Fruit fly (Drosophila melanogaster) whole organism, embryonic: ENCODE data around the gene CG43229.

Experiments
- B-H1 ChIP-seq: fragments of 200-800 bp; sonication (Bioruptor generic); IDR thresholded peaks from 3 replicates; pipeline ENCODE4 v1.3.6; 2022; ENCODE audit warnings: missing biosample characterization, missing genetic modification characterization
- CG10274 ChIP-seq: fragments of 200-800 bp; sonication (Bioruptor generic); optimal IDR thresholded peaks from 3 replicates; lab custom pipeline; 2017; ENCODE audit warnings: missing biosample characterization, mild to moderate bottlenecking, missing genetic modification characterization
- CG10979 ChIP-seq: fragments of 200-800 bp; sonication (Bioruptor generic); optimal IDR thresholded peaks from 2 replicates; lab custom pipeline; 2018; ENCODE audit warnings: missing biosample characterization, mild to moderate bottlenecking, missing genetic modification characterization, moderate library complexity
- CG11085 ChIP-seq: fragments of 200-800 bp; sonication (Bioruptor generic); IDR thresholded peaks from 2 replicates; pipeline ENCODE4 v1.3.6; 2022; ENCODE audit warnings: missing biosample characterization, missing genetic modification characterization
- CG11723 ChIP-seq: fragments of 200-800 bp; sonication (Bioruptor generic); optimal IDR thresholded peaks from 2 replicates; lab custom pipeline; 2017; ENCODE audit warnings: missing biosample characterization, mild to moderate bottlenecking, missing genetic modification characterization
- CG13287 ChIP-seq: fragments of 200-800 bp; sonication (Bioruptor generic); IDR thresholded peaks from 2 replicates; pipeline ENCODE4 v1.3.6; 2022; ENCODE audit warnings: missing biosample characterization, missing genetic modification characterization; ENCODE audit not compliant: partially characterized antibody
- CG15269 ChIP-seq: fragments of 200-800 bp; sonication (Bioruptor generic); optimal IDR thresholded peaks from 2 replicates; lab custom pipeline; 2018; ENCODE audit warnings: missing biosample characterization, mild to moderate bottlenecking, missing genetic modification characterization, moderate library complexity
- CG1602 ChIP-seq: fragments of 200-800 bp; sonication (Bioruptor generic); optimal IDR thresholded peaks from 3 replicates; lab custom pipeline; 2016; ENCODE audit warnings: missing biosample characterization, missing genetic modification characterization
- CG16863 ChIP-seq: fragments of 200-800 bp; sonication (Bioruptor generic); optimal IDR thresholded peaks from 3 replicates; lab custom pipeline; 2016; ENCODE audit warnings: missing biosample characterization, missing genetic modification characterization
- CG17361 ChIP-seq: fragments of 200-800 bp; sonication (Bioruptor generic); IDR thresholded peaks from 3 replicates; pipeline ENCODE4 v1.3.6; 2022; ENCODE audit warnings: missing biosample characterization, missing genetic modification characterization
- CG17612 ChIP-seq: fragments of 200-800 bp; sonication (Bioruptor generic); IDR thresholded peaks from 2 replicates; pipeline ENCODE4 v1.3.6; 2022; ENCODE audit warnings: missing biosample characterization, missing genetic modification characterization
- CG18262 ChIP-seq: fragments of 200-800 bp; optimal IDR thresholded peaks from 3 replicates; lab custom pipeline; 2019; ENCODE audit warnings: missing biosample characterization, mild to moderate bottlenecking, missing genetic modification characterization, moderate library complexity
- CG2889 ChIP-seq: fragments of 200-800 bp; sonication (Bioruptor generic); IDR thresholded peaks from 3 replicates; pipeline ENCODE4 v1.3.6; 2022; ENCODE audit warnings: missing biosample characterization, missing genetic modification characterization
- CG31441 ChIP-seq: fragments of 200-800 bp; sonication (Bioruptor generic); IDR thresholded peaks from 2 replicates; pipeline ENCODE4 v1.3.6; 2022; ENCODE audit warnings: missing biosample characterization, missing genetic modification characterization
- CG3407 ChIP-seq: fragments of 200-800 bp; sonication (Bioruptor generic); optimal IDR thresholded peaks from 2 replicates; lab custom pipeline; 2018; ENCODE audit warnings: missing biosample characterization, mild to moderate bottlenecking, missing genetic modification characterization
- CG34422 ChIP-seq: fragments of 200-800 bp; sonication (Bioruptor generic); IDR thresholded peaks from 3 replicates; pipeline ENCODE4 v1.3.6; 2022; ENCODE audit warnings: missing biosample characterization, missing genetic modification characterization
- CG4328 ChIP-seq: fragments of 200-800 bp; sonication (Bioruptor generic); optimal IDR thresholded peaks from 3 replicates; lab custom pipeline; 2017; ENCODE audit warnings: missing biosample characterization, missing genetic modification reagents, missing genetic modification characterization
- CG5245 ChIP-seq: fragments of 200-800 bp; sonication (Bioruptor generic); optimal IDR thresholded peaks from 3 replicates; lab custom pipeline; 2016; ENCODE audit warnings: missing biosample characterization, missing genetic modification characterization
- CG6689 ChIP-seq: fragments of 200-800 bp; sonication (Bioruptor generic); IDR thresholded peaks from 2 replicates; pipeline ENCODE4 v1.3.6; 2022; ENCODE audit warnings: missing biosample characterization, missing genetic modification characterization
- CG7745 ChIP-seq: fragments of 200-800 bp; sonication (Bioruptor generic); optimal IDR thresholded peaks from 2 replicates; lab custom pipeline; 2018; ENCODE audit warnings: missing biosample characterization, mild to moderate bottlenecking, missing genetic modification characterization, moderate library complexity
- CG8281 ChIP-seq: fragments of 200-800 bp; sonication (Bioruptor generic); optimal IDR thresholded peaks from 2 replicates; lab custom pipeline; 2018; ENCODE audit warnings: missing biosample characterization, mild to moderate bottlenecking, missing genetic modification characterization, moderate library complexity
- CG8478 ChIP-seq: fragments of >200 bp; optimal IDR thresholded peaks from 2 replicates; lab custom pipeline; 2018
- CG9609 ChIP-seq: fragments of 200-800 bp; sonication (Bioruptor generic); optimal IDR thresholded peaks from 3 replicates; lab custom pipeline; 2016; ENCODE audit warnings: missing biosample characterization, missing genetic modification characterization
- CG9817 ChIP-seq: fragments of 200-800 bp; sonication (Bioruptor generic); optimal IDR thresholded peaks from 2 replicates; lab custom pipeline; 2018; ENCODE audit warnings: missing biosample characterization, mild to moderate bottlenecking, missing genetic modification characterization, moderate library complexity
- Chrac-16 ChIP-seq: fragments of 200-800 bp; sonication (Bioruptor generic); optimal IDR thresholded peaks from 3 replicates; lab custom pipeline; 2016; ENCODE audit warnings: missing biosample characterization, missing genetic modification characterization
- CoRest ChIP-seq: fragments of 200-800 bp; sonication (Bioruptor generic); optimal IDR thresholded peaks from 3 replicates; lab custom pipeline; 2018; ENCODE audit warnings: missing biosample characterization, mild to moderate bottlenecking, missing genetic modification characterization, moderate library complexity
- Dref ChIP-seq: fragments of 200-800 bp; sonication (Bioruptor generic); IDR thresholded peaks from 2 replicates; pipeline ENCODE4 v1.3.6; 2022; ENCODE audit warnings: missing biosample characterization, missing genetic modification characterization
- HHEX ChIP-seq: fragments of 200-800 bp; sonication (Bioruptor generic); optimal IDR thresholded peaks from 3 replicates; lab custom pipeline; 2017; ENCODE audit warnings: missing biosample characterization, mild to moderate bottlenecking, missing genetic modification characterization, missing genetic modification reagents
- HLH3B ChIP-seq: fragments of 200-800 bp; sonication (Bioruptor generic); IDR thresholded peaks from 2 replicates; pipeline ENCODE4 v1.3.6; 2022; ENCODE audit warnings: missing biosample characterization, missing genetic modification characterization
- Hey ChIP-seq: fragments of 200-800 bp; sonication (Bioruptor generic); optimal IDR thresholded peaks from 3 replicates; lab custom pipeline; 2018; ENCODE audit warnings: missing biosample characterization, mild to moderate bottlenecking, missing genetic modification characterization
- Hr39 ChIP-seq: fragments of >200 bp; optimal IDR thresholded peaks from 2 replicates; lab custom pipeline; 2017
- Hsf ChIP-seq: fragments of 200-800 bp; sonication (Bioruptor generic); optimal IDR thresholded peaks from 3 replicates; lab custom pipeline; 2016; ENCODE audit warnings: missing biosample characterization, missing genetic modification characterization
- Max ChIP-seq: fragments of 200-800 bp; sonication (Bioruptor generic); optimal IDR thresholded peaks from 2 replicates; lab custom pipeline; 2016; ENCODE audit warnings: missing biosample characterization, mild to moderate bottlenecking, missing genetic modification characterization
- Optix ChIP-seq: fragments of 200-800 bp; sonication (Bioruptor generic); IDR thresholded peaks from 3 replicates; pipeline ENCODE4 v1.3.6; 2022; ENCODE audit warnings: missing biosample characterization, missing genetic modification characterization
- Rx ChIP-seq: fragments of 200-800 bp; sonication (Bioruptor generic); IDR thresholded peaks from 2 replicates; pipeline ENCODE4 v1.3.6; 2022; ENCODE audit warnings: missing biosample characterization, missing genetic modification characterization
- Side ChIP-seq: fragments of 200-800 bp; sonication (Bioruptor generic); optimal IDR thresholded peaks from 2 replicates; lab custom pipeline; 2016; ENCODE audit warnings: missing biosample characterization, missing genetic modification characterization
- Tbp ChIP-seq: fragments of >200 bp; optimal IDR thresholded peaks from 2 replicates; lab custom pipeline; 2018; ENCODE audit warnings: missing biosample characterization, missing genetic modification characterization
- Xrp1 ChIP-seq: fragments of 200-800 bp; sonication (Bioruptor generic); IDR thresholded peaks from 2 replicates; pipeline ENCODE4 v1.3.6; 2022; ENCODE audit warnings: missing biosample characterization, missing genetic modification characterization
- abd-A ChIP-seq: fragments of 200-800 bp; sonication (Bioruptor generic); optimal IDR thresholded peaks from 3 replicates; lab custom pipeline; 2019; ENCODE audit warnings: missing biosample characterization, mild to moderate bottlenecking, missing genetic modification characterization, moderate library complexity
- cato ChIP-seq: fragments of 200-800 bp; sonication (Bioruptor generic); optimal IDR thresholded peaks from 2 replicates; lab custom pipeline; 2016; ENCODE audit warnings: missing biosample characterization, missing genetic modification characterization, borderline replicate concordance
- h ChIP-seq: fragments of >200 bp; optimal IDR thresholded peaks from 2 replicates; lab custom pipeline; 2017
- her ChIP-seq: fragments of 200-800 bp; sonication (Bioruptor generic); optimal IDR thresholded peaks from 2 replicates; lab custom pipeline; 2016; ENCODE audit warnings: missing biosample characterization, missing genetic modification characterization
- jigr1 ChIP-seq: fragments of 200-800 bp; sonication (Bioruptor generic); IDR thresholded peaks from 3 replicates; pipeline ENCODE4 v1.3.6; 2022; ENCODE audit warnings: missing biosample characterization, missing genetic modification characterization
- nmo ChIP-seq: fragments of 200-800 bp; sonication (Bioruptor generic); optimal IDR thresholded peaks from 2 replicates; lab custom pipeline; 2018; ENCODE audit warnings: missing biosample characterization, mild to moderate bottlenecking, missing genetic modification characterization, moderate library complexity
- org-1 ChIP-seq: fragments of 200-800 bp; sonication (Bioruptor generic); optimal IDR thresholded peaks from 2 replicates; lab custom pipeline; 2017; ENCODE audit warnings: missing biosample characterization, missing genetic modification characterization
- peb ChIP-seq: fragments of 200-800 bp; sonication (Bioruptor generic); IDR thresholded peaks from 2 replicates; pipeline ENCODE4 v1.3.6; 2022; ENCODE audit warnings: missing biosample characterization, missing genetic modification characterization
- sna ChIP-seq: fragments of 200-800 bp; sonication (Bioruptor generic); IDR thresholded peaks from 2 replicates; pipeline ENCODE4 v1.3.6; 2022; ENCODE audit warnings: missing biosample characterization, missing genetic modification characterization; ENCODE audit not compliant: partially characterized antibody
- tgo ChIP-seq: fragments of 200-800 bp; sonication (Bioruptor generic); IDR thresholded peaks from 3 replicates; pipeline ENCODE4 v1.3.6; 2022; ENCODE audit warnings: missing biosample characterization, missing genetic modification characterization
- tna ChIP-seq: fragments of 200-800 bp; sonication (Bioruptor generic); IDR thresholded peaks from 2 replicates; pipeline ENCODE4 v1.3.6; 2022; ENCODE audit warnings: missing biosample characterization, missing genetic modification characterization; ENCODE audit not compliant: partially characterized antibody
- trem ChIP-seq: fragments of 200-800 bp; optimal IDR thresholded peaks from 3 replicates; lab custom pipeline; 2019; ENCODE audit warnings: missing biosample characterization, mild to moderate bottlenecking, missing genetic modification characterization, moderate library complexity
- yki ChIP-seq: fragments of >200 bp; optimal IDR thresholded peaks from 3 replicates; lab custom pipeline; 2018
- zf30C ChIP-seq: fragments of 200-800 bp; sonication (Bioruptor generic); optimal IDR thresholded peaks from 3 replicates; lab custom pipeline; 2018; ENCODE audit warnings: missing biosample characterization, mild to moderate bottlenecking, missing genetic modification characterization
- zfh2 ChIP-seq: fragments of 200-800 bp; sonication (Bioruptor generic); optimal IDR thresholded peaks from 2 replicates; lab custom pipeline; 2016; ENCODE audit warnings: missing biosample characterization, missing genetic modification characterization

The CG43229 gene

dm6 chrX:18092810-18093222 lies 45.5 kb upstream of the CG43229 start, which contains the start of gene RhoGAP16F (continued):
- peak; percentile 56 for TF ChIP-seq org-1 (GFP tag; lab: Kevin White, UChicago)
- no peak for TF ChIP-seq Hey (tag; lab: Kevin White, UChicago)
- TF ChIP-seq CG18262 (tag; lab: Kevin White, UChicago), result peak; percentile 84
- TF ChIP-seq CG3407 (GFP tag; lab: Kevin White, UChicago), result peak; percentile 67
- peak; percentile 85 for TF ChIP-seq tgo (GFP tag; lab: Robert Waterston, UW)
- TF ChIP-seq CG10274, result peak; percentile 64
- peak; percentile 90 for TF ChIP-seq Chrac-16 (GFP tag; lab: Kevin White, UChicago)
- peak; percentile 89 for TF ChIP-seq Max (GFP tag; lab: Kevin White, UChicago)
- peak; percentile 90 for TF ChIP-seq CoRest (tag; lab: Kevin White, UChicago)
- peak; percentile 68; the same call in 1 of the 3 replicates for TF ChIP-seq Optix (GFP tag; lab: Robert Waterston, UW)
- peak; percentile 83 for TF ChIP-seq CG10979 (tag; lab: Kevin White, UChicago)
- peak; percentile 87 for TF ChIP-seq CG34422
- peak; percentile 85 for TF ChIP-seq CG15269 (tag; lab: Kevin White, UChicago)
- peak; percentile 72 for TF ChIP-seq CG5245 (GFP tag; lab: Kevin White, UChicago)
- peak; percentile 75 for TF ChIP-seq CG11085 (GFP tag; lab: Robert Waterston, UW)
- no peak for TF ChIP-seq zf30C (GFP tag; lab: Kevin White, UChicago)
- no peak; the same call in 1 of the 2 replicates for TF ChIP-seq CG13287
- no peak for TF ChIP-seq Hr39 (lab: Kevin White, UChicago)
- TF ChIP-seq h (lab: Kevin White, UChicago), result no peak
- peak; percentile 88 for TF ChIP-seq CG1602 (GFP tag; lab: Kevin White, UChicago)
- TF ChIP-seq CG9817 (tag; lab: Kevin White, UChicago), result peak; percentile 79
- peak; percentile 72 for TF ChIP-seq cato
- peak; percentile 91 for TF ChIP-seq Xrp1
- TF ChIP-seq Hsf (GFP tag; lab: Kevin White, UChicago), result peak; percentile 90
- TF ChIP-seq nmo (GFP tag; lab: Kevin White, UChicago), result peak; percentile 90
- peak; percentile 58 for TF ChIP-seq CG11723 (GFP tag; lab: Kevin White, UChicago)
- TF ChIP-seq B-H1 (GFP tag; lab: Robert Waterston, UW), result peak; percentile 79
- TF ChIP-seq CG31441 (GFP tag; lab: Robert Waterston, UW), result peak; percentile 80
- TF ChIP-seq CG8478 (lab: Kevin White, UChicago), result no peak
- TF ChIP-seq Tbp, result no peak
- 0 out of 2 replicates have a peak, but pooled peaks have one; percentile 4 for TF ChIP-seq CG17612
- TF ChIP-seq CG7745 (tag; lab: Kevin White, UChicago), result no peak
- TF ChIP-seq CG6689 (GFP tag; lab: Robert Waterston, UW), result peak; percentile 80
- peak; percentile 74 for TF ChIP-seq peb (GFP tag; lab: Robert Waterston, UW)
- no peak for TF ChIP-seq abd-A (tag; lab: Kevin White, UChicago)
- peak; percentile 79 for TF ChIP-seq zfh2 (GFP tag; lab: Kevin White, UChicago)
- TF ChIP-seq Dref (GFP tag; lab: Robert Waterston, UW), result 0 out of 2 replicates have a peak, but pooled peaks have one; percentile 15
- peak; percentile 69 for TF ChIP-seq CG4328
- TF ChIP-seq CG9609 (GFP tag; lab: Kevin White, UChicago), result peak; percentile 60
- TF ChIP-seq yki (lab: Kevin White, UChicago), result no peak
- TF ChIP-seq tna (GFP tag; lab: Robert Waterston, UW), result no peak
- peak; percentile 29 for TF ChIP-seq her
- no peak for TF ChIP-seq sna
- TF ChIP-seq HLH3B (GFP tag; lab: Robert Waterston, UW), result peak; percentile 85
- peak; percentile 99 for TF ChIP-seq trem (tag; lab: Kevin White, UChicago)
- peak; percentile 53; the same call in 1 of the 2 replicates for TF ChIP-seq Rx
- TF ChIP-seq Side (GFP tag; lab: Kevin White, UChicago), result peak; percentile 68
- TF ChIP-seq CG2889 (GFP tag; lab: Robert Waterston, UW), result peak; percentile 60; the same call in 1 of the 3 replicates
- TF ChIP-seq CG17361, result peak; percentile 90
- peak; percentile 71 for TF ChIP-seq jigr1 (GFP tag; lab: Robert Waterston, UW)
- TF ChIP-seq HHEX (GFP tag; lab: Kevin White, UChicago), result peak; percentile 74
- peak; percentile 73 for TF ChIP-seq CG16863 (GFP tag; lab: Kevin White, UChicago)
- peak; percentile 35 for TF ChIP-seq CG8281 (tag; lab: Kevin White, UChicago)
